Fruit fly (Drosophila melanogaster) whole organism, prepupa: ENCODE data around the gene CG11151.

Experiments used
- Blimp-1 ChIP-seq: fragments of 200-800 bp; sonication (Bioruptor generic); optimal IDR thresholded peaks from 3 replicates; lab custom pipeline; 2017; ENCODE audit warnings: missing biosample characterization, missing genetic modification characterization, mild to moderate bottlenecking, moderate library complexity, missing genetic modification reagents
- CG10631 ChIP-seq: fragments of 200-800 bp; sonication (Bioruptor generic); optimal IDR thresholded peaks from 2 replicates; lab custom pipeline; 2016; ENCODE audit warnings: missing biosample characterization, missing genetic modification characterization
- CG10669 ChIP-seq: fragments of 200-800 bp; sonication (Bioruptor generic); optimal IDR thresholded peaks from 3 replicates; lab custom pipeline; 2018; ENCODE audit warnings: missing biosample characterization, mild to moderate bottlenecking, missing genetic modification characterization, moderate library complexity
- CG11294 ChIP-seq: fragments of 200-800 bp; sonication (Bioruptor generic); IDR thresholded peaks from 2 replicates; pipeline ENCODE4 v1.3.6; 2022; ENCODE audit warnings: missing biosample characterization, missing genetic modification characterization
- CG11762 ChIP-seq: fragments of 200-800 bp; sonication (Bioruptor generic); optimal IDR thresholded peaks from 3 replicates; lab custom pipeline; 2016; ENCODE audit warnings: missing biosample characterization, missing genetic modification characterization; ENCODE audit not compliant: insufficient read depth
- CG15336 ChIP-seq: fragments of 200-800 bp; sonication (Bioruptor generic); IDR thresholded peaks from 2 replicates; pipeline ENCODE4 v1.3.6; 2022; ENCODE audit warnings: missing biosample characterization, missing genetic modification characterization
- CG1621 ChIP-seq: fragments of 200-800 bp; sonication (Bioruptor generic); optimal IDR thresholded peaks from 3 replicates; lab custom pipeline; 2018; ENCODE audit warnings: missing biosample characterization, mild to moderate bottlenecking, missing genetic modification characterization
- CG32006 ChIP-seq: fragments of 200-800 bp; sonication (Bioruptor generic); optimal IDR thresholded peaks from 3 replicates; lab custom pipeline; 2017; ENCODE audit warnings: missing biosample characterization, mild to moderate bottlenecking, missing genetic modification characterization
- CG3919 ChIP-seq: fragments of 200-800 bp; sonication (Bioruptor generic); optimal IDR thresholded peaks from 3 replicates; lab custom pipeline; 2016; ENCODE audit warnings: missing biosample characterization, missing genetic modification characterization
- CG4318 ChIP-seq: fragments of 200-800 bp; sonication (Bioruptor generic); optimal IDR thresholded peaks from 3 replicates; lab custom pipeline; 2017; ENCODE audit warnings: missing biosample characterization, mild to moderate bottlenecking, missing genetic modification characterization
- CG6163 ChIP-seq: fragments of 200-800 bp; sonication (Bioruptor generic); IDR thresholded peaks from 3 replicates; pipeline ENCODE4 v1.3.6; 2022; ENCODE audit warnings: missing biosample characterization, missing genetic modification characterization
- CG6276 ChIP-seq: fragments of 200-800 bp; sonication (Bioruptor generic); optimal IDR thresholded peaks from 2 replicates; lab custom pipeline; 2017; ENCODE audit warnings: missing biosample characterization, mild to moderate bottlenecking, missing genetic modification characterization
- CG6792 ChIP-seq: fragments of 200-800 bp; sonication (Bioruptor generic); optimal IDR thresholded peaks from 3 replicates; lab custom pipeline; 2016; ENCODE audit warnings: missing biosample characterization, missing genetic modification characterization
- CG6808 ChIP-seq: fragments of 200-800 bp; sonication (Bioruptor generic); optimal IDR thresholded peaks from 3 replicates; lab custom pipeline; 2017; ENCODE audit warnings: missing biosample characterization, missing genetic modification characterization, mild to moderate bottlenecking, moderate library complexity, missing genetic modification reagents
- CG6854 ChIP-seq: fragments of 200-800 bp; sonication (Bioruptor generic); optimal IDR thresholded peaks from 2 replicates; lab custom pipeline; 2017; ENCODE audit warnings: missing biosample characterization, mild to moderate bottlenecking, missing genetic modification characterization
- CG7368 ChIP-seq: fragments of 200-800 bp; sonication (Bioruptor generic); optimal IDR thresholded peaks from 3 replicates; lab custom pipeline; 2016; ENCODE audit warnings: missing biosample characterization, missing genetic modification characterization
- CG8119 ChIP-seq: fragments of 200-800 bp; sonication (Bioruptor generic); IDR thresholded peaks from 3 replicates; pipeline ENCODE4 v1.3.6; 2022; ENCODE audit warnings: missing biosample characterization, missing genetic modification characterization
- CG8319 ChIP-seq: fragments of 200-800 bp; sonication (Bioruptor generic); optimal IDR thresholded peaks from 3 replicates; lab custom pipeline; 2016; ENCODE audit warnings: missing biosample characterization, missing genetic modification characterization
- CG8632 ChIP-seq: fragments of 200-800 bp; sonication (Bioruptor generic); optimal IDR thresholded peaks from 3 replicates; lab custom pipeline; 2016; ENCODE audit warnings: missing biosample characterization, missing genetic modification characterization
- CG9139 ChIP-seq: fragments of 200-800 bp; sonication (Bioruptor generic); optimal IDR thresholded peaks from 3 replicates; lab custom pipeline; 2017; ENCODE audit warnings: missing biosample characterization, mild to moderate bottlenecking, missing genetic modification characterization
- Eip75B ChIP-seq: fragments of 200-800 bp; sonication (Bioruptor generic); optimal IDR thresholded peaks from 3 replicates; lab custom pipeline; 2016; ENCODE audit warnings: missing biosample characterization, missing genetic modification characterization
- Eip78C ChIP-seq: fragments of 200-800 bp; sonication (Bioruptor generic); peaks from one replicate; lab custom pipeline; 2016; ENCODE audit warnings: missing biosample characterization, missing genetic modification characterization
- Eip93F ChIP-seq: fragments of 200-800 bp; sonication (Bioruptor generic); optimal IDR thresholded peaks from 2 replicates; lab custom pipeline; 2016; ENCODE audit warnings: missing biosample characterization, mild to moderate bottlenecking, missing genetic modification characterization
- Ets21C ChIP-seq: fragments of 200-800 bp; sonication (Bioruptor generic); optimal IDR thresholded peaks from 3 replicates; lab custom pipeline; 2016; ENCODE audit warnings: missing biosample characterization, missing genetic modification characterization
- Ets96B ChIP-seq: fragments of 200-800 bp; optimal IDR thresholded peaks from 2 replicates; lab custom pipeline; 2019; ENCODE audit warnings: missing biosample characterization, mild to moderate bottlenecking, missing genetic modification characterization, moderate library complexity
- Gug ChIP-seq: fragments of 200-800 bp; sonication (Bioruptor generic); IDR thresholded peaks from 2 replicates; pipeline ENCODE4 v1.3.6; 2022; ENCODE audit warnings: missing biosample characterization, missing genetic modification characterization
- Hr38 ChIP-seq: sonication (Bioruptor generic); optimal IDR thresholded peaks from 2 replicates; lab custom pipeline; 2016; ENCODE audit warnings: missing biosample characterization, missing genetic modification characterization
- Hr4 ChIP-seq: fragments of 200-800 bp; sonication (Bioruptor generic); optimal IDR thresholded peaks from 3 replicates; lab custom pipeline; 2016; ENCODE audit warnings: missing biosample characterization, missing genetic modification characterization
- Lpt ChIP-seq: fragments of 200-800 bp; sonication (Bioruptor generic); optimal IDR thresholded peaks from 3 replicates; lab custom pipeline; 2016; ENCODE audit warnings: missing biosample characterization, missing genetic modification characterization
- Met ChIP-seq: fragments of 200-800 bp; sonication (Bioruptor generic); optimal IDR thresholded peaks from 3 replicates; lab custom pipeline; 2016; ENCODE audit warnings: missing biosample characterization, missing genetic modification characterization
- OdsH ChIP-seq: fragments of 200-800 bp; sonication (Bioruptor generic); optimal IDR thresholded peaks from 3 replicates; lab custom pipeline; 2016; ENCODE audit warnings: missing biosample characterization, missing genetic modification characterization
- Smox ChIP-seq: fragments of 200-800 bp; sonication (Bioruptor generic); optimal IDR thresholded peaks from 3 replicates; lab custom pipeline; 2016; ENCODE audit warnings: missing biosample characterization, missing genetic modification characterization
- Sox14 ChIP-seq: fragments of 200-800 bp; sonication (Bioruptor generic); optimal IDR thresholded peaks from 3 replicates; lab custom pipeline; 2016; ENCODE audit warnings: missing biosample characterization, missing genetic modification characterization
- Sox15 ChIP-seq: fragments of 200-800 bp; sonication (Bioruptor generic); optimal IDR thresholded peaks from 3 replicates; lab custom pipeline; 2016; ENCODE audit warnings: missing biosample characterization, missing genetic modification characterization
- achi ChIP-seq: fragments of 200-800 bp; sonication (Bioruptor generic); optimal IDR thresholded peaks from 3 replicates; lab custom pipeline; 2016; ENCODE audit warnings: missing biosample characterization, missing genetic modification characterization
- acj6 ChIP-seq: fragments of 200-800 bp; sonication (Bioruptor generic); optimal IDR thresholded peaks from 3 replicates; lab custom pipeline; 2016; ENCODE audit warnings: missing biosample characterization, missing genetic modification characterization
- cyc ChIP-seq: fragments of 200-800 bp; sonication (Bioruptor generic); optimal IDR thresholded peaks from 3 replicates; lab custom pipeline; 2016; ENCODE audit warnings: missing biosample characterization, missing genetic modification characterization
- dac ChIP-seq: fragments of 200-800 bp; sonication (Bioruptor generic); optimal IDR thresholded peaks from 2 replicates; lab custom pipeline; 2017; ENCODE audit warnings: missing biosample characterization, mild to moderate bottlenecking, missing genetic modification characterization
- dsx ChIP-seq: fragments of 200-800 bp; optimal IDR thresholded peaks from 3 replicates; lab custom pipeline; 2019; ENCODE audit warnings: missing biosample characterization, mild to moderate bottlenecking, missing genetic modification characterization, moderate library complexity; ENCODE audit not compliant: poor library complexity, severe bottlenecking
- eg ChIP-seq: fragments of 200-800 bp; sonication (Bioruptor generic); IDR thresholded peaks from 3 replicates; pipeline ENCODE4 v1.3.6; 2022; ENCODE audit warnings: missing biosample characterization, missing genetic modification characterization
- esn ChIP-seq: fragments of 200-800 bp; sonication (Bioruptor generic); optimal IDR thresholded peaks from 2 replicates; lab custom pipeline; 2016; ENCODE audit warnings: missing biosample characterization, mild to moderate bottlenecking, missing genetic modification characterization, moderate library complexity
- fd59A ChIP-seq: fragments of 200-800 bp; sonication (Bioruptor generic); optimal IDR thresholded peaks from 2 replicates; lab custom pipeline; 2017; ENCODE audit warnings: missing biosample characterization, mild to moderate bottlenecking, missing genetic modification characterization, missing genetic modification reagents
- fd85E ChIP-seq: fragments of 200-800 bp; sonication (Bioruptor generic); optimal IDR thresholded peaks from 3 replicates; lab custom pipeline; 2016; ENCODE audit warnings: missing biosample characterization, missing genetic modification characterization
- fkh ChIP-seq: fragments of 200-800 bp; sonication (Bioruptor generic); optimal IDR thresholded peaks from 3 replicates; lab custom pipeline; 2017; ENCODE audit warnings: missing biosample characterization, mild to moderate bottlenecking, missing genetic modification characterization, moderate library complexity
- lz ChIP-seq: fragments of 200-800 bp; sonication (Bioruptor generic); optimal IDR thresholded peaks from 3 replicates; lab custom pipeline; 2016; ENCODE audit warnings: missing biosample characterization, missing genetic modification characterization
- pdm3 ChIP-seq: fragments of 200-800 bp; sonication (Bioruptor generic); optimal IDR thresholded peaks from 3 replicates; lab custom pipeline; 2016; ENCODE audit warnings: missing biosample characterization, missing genetic modification characterization
- salr ChIP-seq, 2 experiments: fragments of 200-800 bp; sonication (Bioruptor generic); optimal IDR thresholded peaks; 3 replicates each; lab custom pipeline; 2016 to 2018; ENCODE audit warnings: missing biosample characterization in 2 of 2, missing genetic modification characterization in 2 of 2, mild to moderate bottlenecking in 1 of 2
- spab ChIP-seq: fragments of 200-800 bp; sonication (Bioruptor generic); optimal IDR thresholded peaks from 2 replicates; lab custom pipeline; 2017; ENCODE audit warnings: missing biosample characterization, mild to moderate bottlenecking, missing genetic modification characterization, missing genetic modification reagents
- ss ChIP-seq, 2 experiments: fragments of 200-800 bp; sonication (Bioruptor generic); optimal IDR thresholded peaks; 2 replicates in 1 of 2; 3 replicates in 1 of 2; lab custom pipeline; 2017 to 2018; ENCODE audit warnings: mild to moderate bottlenecking in 2 of 2, missing biosample characterization in 2 of 2, missing genetic modification characterization in 2 of 2, moderate library complexity in 1 of 2
- vri ChIP-seq: fragments of 200-800 bp; sonication (Bioruptor generic); optimal IDR thresholded peaks from 3 replicates; lab custom pipeline; 2016; ENCODE audit warnings: missing biosample characterization, mild to moderate bottlenecking, missing genetic modification characterization

CG11151 gene

DNA sequence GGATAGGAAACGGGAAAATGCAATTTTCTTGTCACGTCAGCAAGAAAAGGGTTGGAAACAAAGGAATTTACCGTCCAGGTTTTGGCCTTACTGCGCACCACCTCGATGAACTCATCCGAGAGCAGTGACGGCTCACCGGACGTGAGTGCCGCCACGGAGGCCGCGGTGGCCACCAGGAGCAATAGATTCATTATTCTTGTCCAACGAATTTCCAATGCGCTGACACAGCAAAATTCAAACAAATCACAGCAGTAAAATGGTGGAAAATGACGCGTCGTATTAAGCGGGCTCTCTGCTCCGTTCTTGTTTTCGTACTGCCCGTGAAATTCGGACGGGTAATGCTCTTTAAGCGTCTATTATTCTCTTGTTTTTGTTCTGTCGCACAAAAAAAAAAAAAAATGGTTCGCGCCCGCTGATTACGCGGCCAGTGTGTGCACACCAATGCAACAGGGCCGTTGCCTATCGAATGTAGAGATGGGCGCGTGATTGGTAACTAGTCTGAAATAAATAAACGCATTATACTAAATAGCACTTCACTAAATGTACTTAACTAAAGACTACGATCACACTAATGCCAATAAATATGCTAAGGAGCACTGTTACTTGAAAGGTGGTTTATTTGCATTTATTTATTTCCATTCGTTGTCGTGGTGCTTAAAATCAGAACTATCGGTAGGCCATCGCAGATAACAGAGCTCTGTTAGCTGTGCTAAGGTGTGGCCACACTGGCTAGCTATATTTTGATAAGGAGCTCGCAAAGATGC lies 42.4 kb downstream of the CG11151 start, which contains the start of the genes CtsB and amrt:
Gene CtsB (minus strand): TSS at position 432 of the 764 bp plus-strand sequence.
Gene amrt (plus strand): TSS at position 721 of the 764 bp plus-strand sequence.
- TF ChIP-seq Ets21C (GFP tag; lab: Kevin White, UChicago) (peak; percentile 51), acj6 (GFP tag; lab: Kevin White, UChicago) (peak; percentile 57), fd85E (no peak), salr (GFP tag; optimal IDR thresholded peaks at IDR 0.05; lab: Kevin White, UChicago) (peak in 1 of 2 experiments; percentile 66), CG8632 (peak; percentile 12), CG7368 (GFP tag; lab: Kevin White, UChicago) (peak; percentile 31), CG15336 (GFP tag; lab: Robert Waterston, UW) (peak; percentile 60; the same call in 1 of the 2 replicates), Blimp-1 (GFP tag; lab: Kevin White, UChicago) (peak; percentile 36), fkh (peak; percentile 31), CG6854 (GFP tag; lab: Kevin White, UChicago) (no peak), pdm3 (GFP tag; lab: Kevin White, UChicago) (peak; percentile 72), CG11762 (GFP tag; lab: Kevin White, UChicago) (peak; percentile 53), CG3919 (GFP tag; lab: Kevin White, UChicago) (peak; percentile 59), CG6792 (GFP tag; lab: Kevin White, UChicago) (peak; percentile 43), Sox15 (GFP tag; lab: Kevin White, UChicago) (peak; percentile 36), dac (peak; percentile 28), Ets96B (peak; percentile 37), esn (GFP tag; lab: Kevin White, UChicago) (peak; percentile 59), CG4318 (no peak), fd59A (peak; percentile 3), eg (GFP tag; lab: Robert Waterston, UW) (peak; percentile 86), vri (GFP tag; lab: Kevin White, UChicago) (peak; percentile 43), CG1621 (tag; lab: Kevin White, UChicago) (peak; percentile 26), Eip93F (GFP tag; lab: Kevin White, UChicago) (no peak), Eip75B (GFP tag; lab: Kevin White, UChicago) (peak; percentile 67), Smox (GFP tag; lab: Kevin White, UChicago) (peak; percentile 64), OdsH (GFP tag; lab: Kevin White, UChicago) (peak; percentile 66), CG8119 (GFP tag; lab: Robert Waterston, UW) (no peak; the same call in 2 of the 3 replicates), Eip78C (GFP tag; lab: Kevin White, UChicago) (peak; percentile 76), Hr38 (GFP tag; lab: Kevin White, UChicago) (no peak), cyc (GFP tag; lab: Kevin White, UChicago) (peak; percentile 53), CG6808 (GFP tag; lab: Kevin White, UChicago) (peak; percentile 70), CG10669 (GFP tag; lab: Kevin White, UChicago) (peak; percentile 50), Sox14 (peak; percentile 71), dsx (GFP tag; lab: Kevin White, UChicago) (peak; percentile 17), CG10631 (peak; percentile 63), CG9139 (GFP tag; lab: Kevin White, UChicago) (peak; percentile 62), lz (GFP tag; lab: Kevin White, UChicago) (peak; percentile 72), CG11294 (no peak; the same call in 1 of the 2 replicates), Lpt (GFP tag; lab: Kevin White, UChicago) (peak; percentile 32), ss (GFP tag; optimal IDR thresholded peaks at IDR 0.05; lab: Kevin White, UChicago) (peak; percentile 60 to 78), CG32006 (GFP tag; lab: Kevin White, UChicago) (peak; percentile 64), Gug (GFP tag; lab: Robert Waterston, UW) (peak; percentile 58), achi (GFP tag; lab: Kevin White, UChicago) (peak; percentile 38), CG6163 (GFP tag; lab: Robert Waterston, UW) (peak; percentile 81; the same call in 2 of the 3 replicates), CG6276 (GFP tag; lab: Kevin White, UChicago) (peak; percentile 70), spab (GFP tag; lab: Kevin White, UChicago) (peak; percentile 48), CG8319 (GFP tag; lab: Kevin White, UChicago) (peak; percentile 7), Met (GFP tag; lab: Kevin White, UChicago) (peak; percentile 62), Hr4 (GFP tag; lab: Kevin White, UChicago) (peak; percentile 58)
